Fruit fly (Drosophila melanogaster) whole organism, prepupa: ENCODE data around the gene RSG7.

Experiments used
- CG10669 ChIP-seq: fragments of 200-800 bp; sonication (Bioruptor generic); optimal IDR thresholded peaks from 3 replicates; lab custom pipeline; 2018; ENCODE audit warnings: missing biosample characterization, mild to moderate bottlenecking, missing genetic modification characterization, moderate library complexity
- CG11294 ChIP-seq: fragments of 200-800 bp; sonication (Bioruptor generic); IDR thresholded peaks from 2 replicates; pipeline ENCODE4 v1.3.6; 2022; ENCODE audit warnings: missing biosample characterization, missing genetic modification characterization
- CG11902 ChIP-seq: fragments of 200-800 bp; sonication (Bioruptor generic); optimal IDR thresholded peaks from 3 replicates; lab custom pipeline; 2016; ENCODE audit warnings: missing biosample characterization, missing genetic modification characterization
- CG1621 ChIP-seq: fragments of 200-800 bp; sonication (Bioruptor generic); optimal IDR thresholded peaks from 3 replicates; lab custom pipeline; 2018; ENCODE audit warnings: missing biosample characterization, mild to moderate bottlenecking, missing genetic modification characterization
- CG16779 ChIP-seq: fragments of 200-800 bp; sonication (Bioruptor generic); optimal IDR thresholded peaks from 3 replicates; lab custom pipeline; 2017; ENCODE audit warnings: missing biosample characterization, mild to moderate bottlenecking, missing genetic modification characterization
- CG31627 ChIP-seq: fragments of 200-800 bp; sonication (Bioruptor generic); optimal IDR thresholded peaks from 3 replicates; lab custom pipeline; 2016; ENCODE audit warnings: missing biosample characterization, missing genetic modification characterization
- CG32006 ChIP-seq: fragments of 200-800 bp; sonication (Bioruptor generic); optimal IDR thresholded peaks from 3 replicates; lab custom pipeline; 2017; ENCODE audit warnings: missing biosample characterization, mild to moderate bottlenecking, missing genetic modification characterization
- CG3919 ChIP-seq: fragments of 200-800 bp; sonication (Bioruptor generic); optimal IDR thresholded peaks from 3 replicates; lab custom pipeline; 2016; ENCODE audit warnings: missing biosample characterization, missing genetic modification characterization
- CG4318 ChIP-seq: fragments of 200-800 bp; sonication (Bioruptor generic); optimal IDR thresholded peaks from 3 replicates; lab custom pipeline; 2017; ENCODE audit warnings: missing biosample characterization, mild to moderate bottlenecking, missing genetic modification characterization
- CG6163 ChIP-seq: fragments of 200-800 bp; sonication (Bioruptor generic); IDR thresholded peaks from 3 replicates; pipeline ENCODE4 v1.3.6; 2022; ENCODE audit warnings: missing biosample characterization, missing genetic modification characterization
- CG6276 ChIP-seq: fragments of 200-800 bp; sonication (Bioruptor generic); optimal IDR thresholded peaks from 2 replicates; lab custom pipeline; 2017; ENCODE audit warnings: missing biosample characterization, mild to moderate bottlenecking, missing genetic modification characterization
- CG6792 ChIP-seq: fragments of 200-800 bp; sonication (Bioruptor generic); optimal IDR thresholded peaks from 3 replicates; lab custom pipeline; 2016; ENCODE audit warnings: missing biosample characterization, missing genetic modification characterization
- CG6808 ChIP-seq: fragments of 200-800 bp; sonication (Bioruptor generic); optimal IDR thresholded peaks from 3 replicates; lab custom pipeline; 2017; ENCODE audit warnings: missing biosample characterization, missing genetic modification characterization, mild to moderate bottlenecking, moderate library complexity, missing genetic modification reagents
- CG6854 ChIP-seq: fragments of 200-800 bp; sonication (Bioruptor generic); optimal IDR thresholded peaks from 2 replicates; lab custom pipeline; 2017; ENCODE audit warnings: missing biosample characterization, mild to moderate bottlenecking, missing genetic modification characterization
- CG7368 ChIP-seq: fragments of 200-800 bp; sonication (Bioruptor generic); optimal IDR thresholded peaks from 3 replicates; lab custom pipeline; 2016; ENCODE audit warnings: missing biosample characterization, missing genetic modification characterization
- CG8632 ChIP-seq: fragments of 200-800 bp; sonication (Bioruptor generic); optimal IDR thresholded peaks from 3 replicates; lab custom pipeline; 2016; ENCODE audit warnings: missing biosample characterization, missing genetic modification characterization
- CG9139 ChIP-seq: fragments of 200-800 bp; sonication (Bioruptor generic); optimal IDR thresholded peaks from 3 replicates; lab custom pipeline; 2017; ENCODE audit warnings: missing biosample characterization, mild to moderate bottlenecking, missing genetic modification characterization
- Eip75B ChIP-seq: fragments of 200-800 bp; sonication (Bioruptor generic); optimal IDR thresholded peaks from 3 replicates; lab custom pipeline; 2016; ENCODE audit warnings: missing biosample characterization, missing genetic modification characterization
- Eip78C ChIP-seq: fragments of 200-800 bp; sonication (Bioruptor generic); peaks from one replicate; lab custom pipeline; 2016; ENCODE audit warnings: missing biosample characterization, missing genetic modification characterization
- Eip93F ChIP-seq: fragments of 200-800 bp; sonication (Bioruptor generic); optimal IDR thresholded peaks from 2 replicates; lab custom pipeline; 2016; ENCODE audit warnings: missing biosample characterization, mild to moderate bottlenecking, missing genetic modification characterization
- Ets21C ChIP-seq: fragments of 200-800 bp; sonication (Bioruptor generic); optimal IDR thresholded peaks from 3 replicates; lab custom pipeline; 2016; ENCODE audit warnings: missing biosample characterization, missing genetic modification characterization
- Gug ChIP-seq: fragments of 200-800 bp; sonication (Bioruptor generic); IDR thresholded peaks from 2 replicates; pipeline ENCODE4 v1.3.6; 2022; ENCODE audit warnings: missing biosample characterization, missing genetic modification characterization
- Lpt ChIP-seq: fragments of 200-800 bp; sonication (Bioruptor generic); optimal IDR thresholded peaks from 3 replicates; lab custom pipeline; 2016; ENCODE audit warnings: missing biosample characterization, missing genetic modification characterization
- OdsH ChIP-seq: fragments of 200-800 bp; sonication (Bioruptor generic); optimal IDR thresholded peaks from 3 replicates; lab custom pipeline; 2016; ENCODE audit warnings: missing biosample characterization, missing genetic modification characterization
- Smox ChIP-seq: fragments of 200-800 bp; sonication (Bioruptor generic); optimal IDR thresholded peaks from 3 replicates; lab custom pipeline; 2016; ENCODE audit warnings: missing biosample characterization, missing genetic modification characterization
- Sox102F ChIP-seq: fragments of 200-800 bp; sonication (Bioruptor generic); optimal IDR thresholded peaks from 2 replicates; lab custom pipeline; 2016; ENCODE audit warnings: missing biosample characterization, mild to moderate bottlenecking, missing genetic modification characterization
- Sox14 ChIP-seq: fragments of 200-800 bp; sonication (Bioruptor generic); optimal IDR thresholded peaks from 3 replicates; lab custom pipeline; 2016; ENCODE audit warnings: missing biosample characterization, missing genetic modification characterization
- Sox15 ChIP-seq: fragments of 200-800 bp; sonication (Bioruptor generic); optimal IDR thresholded peaks from 3 replicates; lab custom pipeline; 2016; ENCODE audit warnings: missing biosample characterization, missing genetic modification characterization
- achi ChIP-seq: fragments of 200-800 bp; sonication (Bioruptor generic); optimal IDR thresholded peaks from 3 replicates; lab custom pipeline; 2016; ENCODE audit warnings: missing biosample characterization, missing genetic modification characterization
- cyc ChIP-seq: fragments of 200-800 bp; sonication (Bioruptor generic); optimal IDR thresholded peaks from 3 replicates; lab custom pipeline; 2016; ENCODE audit warnings: missing biosample characterization, missing genetic modification characterization
- eg ChIP-seq: fragments of 200-800 bp; sonication (Bioruptor generic); IDR thresholded peaks from 3 replicates; pipeline ENCODE4 v1.3.6; 2022; ENCODE audit warnings: missing biosample characterization, missing genetic modification characterization
- fd59A ChIP-seq: fragments of 200-800 bp; sonication (Bioruptor generic); optimal IDR thresholded peaks from 2 replicates; lab custom pipeline; 2017; ENCODE audit warnings: missing biosample characterization, mild to moderate bottlenecking, missing genetic modification characterization, missing genetic modification reagents
- fd85E ChIP-seq: fragments of 200-800 bp; sonication (Bioruptor generic); optimal IDR thresholded peaks from 3 replicates; lab custom pipeline; 2016; ENCODE audit warnings: missing biosample characterization, missing genetic modification characterization
- fkh ChIP-seq: fragments of 200-800 bp; sonication (Bioruptor generic); optimal IDR thresholded peaks from 3 replicates; lab custom pipeline; 2017; ENCODE audit warnings: missing biosample characterization, mild to moderate bottlenecking, missing genetic modification characterization, moderate library complexity
- net ChIP-seq: fragments of 200-800 bp; sonication (Bioruptor generic); optimal IDR thresholded peaks from 3 replicates; lab custom pipeline; 2016; ENCODE audit warnings: missing biosample characterization, missing genetic modification characterization
- pdm3 ChIP-seq: fragments of 200-800 bp; sonication (Bioruptor generic); optimal IDR thresholded peaks from 3 replicates; lab custom pipeline; 2016; ENCODE audit warnings: missing biosample characterization, missing genetic modification characterization
- salr ChIP-seq, 2 experiments: fragments of 200-800 bp; sonication (Bioruptor generic); optimal IDR thresholded peaks; 3 replicates each; lab custom pipeline; 2016 to 2018; ENCODE audit warnings: missing biosample characterization in 2 of 2, missing genetic modification characterization in 2 of 2, mild to moderate bottlenecking in 1 of 2
- spab ChIP-seq: fragments of 200-800 bp; sonication (Bioruptor generic); optimal IDR thresholded peaks from 2 replicates; lab custom pipeline; 2017; ENCODE audit warnings: missing biosample characterization, mild to moderate bottlenecking, missing genetic modification characterization, missing genetic modification reagents
- ss ChIP-seq, 2 experiments: fragments of 200-800 bp; sonication (Bioruptor generic); optimal IDR thresholded peaks; 2 replicates in 1 of 2; 3 replicates in 1 of 2; lab custom pipeline; 2017 to 2018; ENCODE audit warnings: mild to moderate bottlenecking in 2 of 2, missing biosample characterization in 2 of 2, missing genetic modification characterization in 2 of 2, moderate library complexity in 1 of 2
- svp ChIP-seq: fragments of 200-800 bp; sonication (Bioruptor generic); peaks from one replicate; lab custom pipeline; 2016; ENCODE audit warnings: missing biosample characterization, missing genetic modification characterization
- topi ChIP-seq: fragments of 200-800 bp; sonication (Bioruptor generic); optimal IDR thresholded peaks from 3 replicates; lab custom pipeline; 2016; ENCODE audit warnings: missing biosample characterization, missing genetic modification characterization
- vri ChIP-seq: fragments of 200-800 bp; sonication (Bioruptor generic); optimal IDR thresholded peaks from 3 replicates; lab custom pipeline; 2016; ENCODE audit warnings: missing biosample characterization, mild to moderate bottlenecking, missing genetic modification characterization

RSG7 gene

DNA sequence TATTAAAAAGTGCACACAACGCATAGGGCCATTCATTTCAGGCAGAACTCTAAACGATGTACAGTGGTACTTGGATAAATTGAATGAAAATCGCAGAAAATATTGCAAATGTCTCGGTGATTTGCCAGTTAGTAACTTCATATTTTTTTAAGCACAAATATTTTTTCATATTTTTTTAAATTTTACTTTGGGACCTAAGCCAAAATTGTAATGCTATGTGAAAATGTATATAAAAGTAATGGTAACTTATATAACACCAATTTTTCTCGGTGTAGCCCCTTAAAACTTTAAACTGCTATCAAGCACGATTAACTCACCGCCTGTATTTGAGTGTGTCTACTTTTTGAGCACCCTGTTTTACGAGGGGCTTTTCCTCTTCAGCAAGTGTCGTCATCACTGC, 23.0 kb downstream of the RSG7 start (continued):
- TF ChIP-seq CG10669 (peak; percentile 5), Sox102F (no peak), CG31627 (GFP tag; lab: Kevin White, UChicago) (no peak), CG3919 (GFP tag; lab: Kevin White, UChicago) (no peak), vri (GFP tag; lab: Kevin White, UChicago) (no peak), Ets21C (no peak), fd85E (GFP tag; lab: Kevin White, UChicago) (no peak), Smox (no peak), net (GFP tag; lab: Kevin White, UChicago) (peak; percentile 12), cyc (GFP tag; lab: Kevin White, UChicago) (no peak), CG7368 (GFP tag; lab: Kevin White, UChicago) (no peak), CG6276 (GFP tag; lab: Kevin White, UChicago) (peak; percentile 51), CG32006 (GFP tag; lab: Kevin White, UChicago) (peak; percentile 63), ss (GFP tag; optimal IDR thresholded peaks at IDR 0.05; lab: Kevin White, UChicago) (no peak), CG11294 (peak; percentile 6; the same call in 1 of the 2 replicates)

DNA sequence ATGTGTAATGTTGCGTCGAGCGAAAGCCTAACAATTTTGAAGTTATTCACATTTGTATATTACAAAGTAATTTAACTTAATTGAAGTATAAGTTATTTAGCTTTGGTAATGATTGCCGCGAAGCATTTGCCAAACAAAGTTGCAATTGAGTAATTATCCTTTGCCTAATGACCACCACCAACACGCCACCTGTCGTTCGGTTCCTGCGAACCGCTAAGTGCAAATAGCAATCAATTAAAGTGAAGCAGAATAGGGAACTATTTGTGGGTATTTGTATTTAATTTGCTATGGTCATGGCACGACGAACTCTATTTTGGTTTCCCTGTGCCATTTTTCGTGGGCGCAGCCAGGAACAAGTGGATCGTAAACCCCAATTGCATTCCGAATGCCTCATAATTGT, 23.6 kb downstream of the RSG7 start:
- TF ChIP-seq Eip93F (no peak), Sox102F (no peak), svp (GFP tag; lab: Kevin White, UChicago) (no peak)

- TF ChIP-seq salr (GFP tag; optimal IDR thresholded peaks at IDR 0.05; lab: Kevin White, UChicago) (no peak), svp (GFP tag; lab: Kevin White, UChicago) (peak; percentile 92)
- TF ChIP-seq, all 60 proteins: peak for 1
Measured at dm6 chrX:16818186-16818585, 26.0 kb downstream of the RSG7 start.

dm6 chrX:16816500-16816899, 27.7 kb downstream of the RSG7 start:
- peak; percentile 30 for TF ChIP-seq CG32006 (GFP tag; lab: Kevin White, UChicago)
- TF ChIP-seq CG16779 (tag; lab: Kevin White, UChicago): no peak
- no peak for TF ChIP-seq CG11902 (GFP tag; lab: Kevin White, UChicago)
- TF ChIP-seq Sox15 (GFP tag; lab: Kevin White, UChicago): no peak
- no peak for TF ChIP-seq Ets21C
- TF ChIP-seq pdm3 (GFP tag; lab: Kevin White, UChicago): no peak
- no peak for TF ChIP-seq CG6163 (GFP tag; lab: Robert Waterston, UW)
- TF ChIP-seq CG11294: no peak
- no peak for TF ChIP-seq CG10669
- TF ChIP-seq CG8632: no peak
- TF ChIP-seq CG7368 (GFP tag; lab: Kevin White, UChicago): no peak
- no peak for TF ChIP-seq cyc (GFP tag; lab: Kevin White, UChicago)
- TF ChIP-seq Lpt (GFP tag; lab: Kevin White, UChicago): no peak
- no peak for TF ChIP-seq CG4318 (GFP tag; lab: Kevin White, UChicago)
- TF ChIP-seq CG6854 (GFP tag; lab: Kevin White, UChicago): no peak
- no peak for TF ChIP-seq fd59A (GFP tag; lab: Kevin White, UChicago)
- TF ChIP-seq Eip78C: peak; percentile 54
- TF ChIP-seq Sox14 (GFP tag; lab: Kevin White, UChicago): no peak
- no peak for TF ChIP-seq fkh
- TF ChIP-seq fd85E (GFP tag; lab: Kevin White, UChicago): no peak
- no peak for TF ChIP-seq topi
- 0 out of 3 replicates have a peak, but pooled peaks have one; percentile 9 for TF ChIP-seq eg (GFP tag; lab: Robert Waterston, UW)
- no peak for TF ChIP-seq vri (GFP tag; lab: Kevin White, UChicago)
- TF ChIP-seq svp (GFP tag; lab: Kevin White, UChicago): peak; percentile 43

- TF ChIP-seq CG11902 (GFP tag; lab: Kevin White, UChicago) (no peak), cyc (GFP tag; lab: Kevin White, UChicago) (no peak), CG6808 (peak; percentile 24), CG1621 (no peak), fd85E (GFP tag; lab: Kevin White, UChicago) (no peak), Eip78C (peak; percentile 78), CG6792 (GFP tag; lab: Kevin White, UChicago) (no peak), fd59A (GFP tag; lab: Kevin White, UChicago) (no peak), CG4318 (GFP tag; lab: Kevin White, UChicago) (peak; percentile 26), CG3919 (GFP tag; lab: Kevin White, UChicago) (peak; percentile 22), achi (GFP tag; lab: Kevin White, UChicago) (peak; percentile 25), CG10669 (peak; percentile 39), CG8632 (no peak), CG11294 (no peak), Ets21C (no peak), CG9139 (no peak), net (GFP tag; lab: Kevin White, UChicago) (no peak), Gug (peak; percentile 55), eg (GFP tag; lab: Robert Waterston, UW) (peak; percentile 68; the same call in 2 of the 3 replicates), CG6163 (GFP tag; lab: Robert Waterston, UW) (peak; percentile 59; the same call in 1 of the 3 replicates), Lpt (GFP tag; lab: Kevin White, UChicago) (no peak), spab (GFP tag; lab: Kevin White, UChicago) (peak; percentile 0), OdsH (GFP tag; lab: Kevin White, UChicago) (peak; percentile 21), Eip75B (peak; percentile 15)
Measured at dm6 chrX:16815168-16815567, 29.1 kb downstream of the RSG7 start.
